Fruit fly (Drosophila melanogaster) whole organism, embryonic: Measurements from ENCODE around the gene CG13315.

Experiments used
- Aef1 ChIP-seq: fragments of 200-800 bp; sonication (Bioruptor generic); IDR thresholded peaks from 3 replicates; pipeline ENCODE4 v1.3.6; 2022; ENCODE audit warnings: missing biosample characterization, missing genetic modification characterization
- Awh ChIP-seq: fragments of 200-800 bp; sonication (Bioruptor generic); IDR thresholded peaks from 2 replicates; pipeline ENCODE4, ENCODE4 v1.3.6; 2022; ENCODE audit warnings: missing biosample characterization, missing genetic modification characterization
- CG10654 ChIP-seq: fragments of 200-800 bp; sonication (Bioruptor generic); optimal IDR thresholded peaks from 2 replicates; lab custom pipeline; 2016; ENCODE audit warnings: missing biosample characterization, missing genetic modification characterization
- CG11398 ChIP-seq: fragments of 200-800 bp; sonication (Bioruptor generic); optimal IDR thresholded peaks from 2 replicates; lab custom pipeline; 2016; ENCODE audit warnings: missing biosample characterization, missing genetic modification characterization
- CG13775 ChIP-seq: fragments of 200-800 bp; sonication (Bioruptor generic); optimal IDR thresholded peaks from 3 replicates; lab custom pipeline; 2017; ENCODE audit warnings: missing biosample characterization, mild to moderate bottlenecking, missing genetic modification characterization
- CG14441 ChIP-seq: fragments of 200-800 bp; sonication (Bioruptor generic); IDR thresholded peaks from 2 replicates; pipeline ENCODE4 v1.3.6; 2022; ENCODE audit warnings: missing biosample characterization, missing genetic modification characterization
- CG1529 ChIP-seq: fragments of 200-800 bp; sonication (Bioruptor generic); optimal IDR thresholded peaks from 3 replicates; lab custom pipeline; 2018; ENCODE audit warnings: missing biosample characterization, missing genetic modification characterization
- CG17186 ChIP-seq: fragments of 200-800 bp; sonication (Bioruptor generic); optimal IDR thresholded peaks from 3 replicates; lab custom pipeline; 2017; ENCODE audit warnings: missing biosample characterization, missing genetic modification reagents, missing genetic modification characterization
- CG2116 ChIP-seq: fragments of 200-800 bp; sonication (Bioruptor generic); optimal IDR thresholded peaks from 3 replicates; lab custom pipeline; 2018; ENCODE audit warnings: missing biosample characterization, mild to moderate bottlenecking, missing genetic modification characterization
- CG2202 ChIP-seq: fragments of 200-800 bp; sonication (Bioruptor generic); optimal IDR thresholded peaks from 2 replicates; lab custom pipeline; 2018; ENCODE audit warnings: missing biosample characterization, mild to moderate bottlenecking, missing genetic modification characterization
- CG3726 ChIP-seq: fragments of 200-800 bp; sonication (Bioruptor generic); IDR thresholded peaks from 3 replicates; pipeline ENCODE4, ENCODE4 v1.3.6; 2022; ENCODE audit warnings: missing biosample characterization, missing genetic modification characterization
- CG4404 ChIP-seq: fragments of 200-800 bp; sonication (Bioruptor generic); IDR thresholded peaks from 2 replicates; pipeline ENCODE4 v1.3.6; 2022; ENCODE audit warnings: missing biosample characterization, missing genetic modification characterization
- CG5180 ChIP-seq: fragments of 200-800 bp; sonication (Bioruptor generic); optimal IDR thresholded peaks from 3 replicates; lab custom pipeline; 2017; ENCODE audit warnings: missing biosample characterization, missing genetic modification characterization, mild to moderate bottlenecking, moderate library complexity, missing genetic modification reagents
- CG5245 ChIP-seq: fragments of 200-800 bp; sonication (Bioruptor generic); optimal IDR thresholded peaks from 3 replicates; lab custom pipeline; 2016; ENCODE audit warnings: missing biosample characterization, missing genetic modification characterization
- CG7357 ChIP-seq: fragments of 200-800 bp; sonication (Bioruptor generic); IDR thresholded peaks from 3 replicates; pipeline ENCODE4 v1.3.6; 2022; ENCODE audit warnings: missing biosample characterization, missing genetic modification characterization
- CG8089 ChIP-seq: fragments of 200-800 bp; sonication (Bioruptor generic); optimal IDR thresholded peaks from 3 replicates; lab custom pipeline; 2016; ENCODE audit warnings: missing biosample characterization, missing genetic modification characterization
- CG8765 ChIP-seq: fragments of 200-800 bp; sonication (Bioruptor generic); IDR thresholded peaks from 2 replicates; pipeline ENCODE4 v1.3.6; 2022; ENCODE audit warnings: missing biosample characterization, missing genetic modification characterization
- CG8944 ChIP-seq: fragments of 200-800 bp; sonication (Bioruptor generic); optimal IDR thresholded peaks from 3 replicates; lab custom pipeline; 2016; ENCODE audit warnings: missing biosample characterization, missing genetic modification characterization
- CG9932 ChIP-seq: fragments of 200-800 bp; sonication (Bioruptor generic); IDR thresholded peaks from 2 replicates; pipeline ENCODE4 v1.3.6; 2022; ENCODE audit warnings: missing biosample characterization, missing genetic modification characterization
- D19A ChIP-seq: fragments of 200-800 bp; optimal IDR thresholded peaks from 3 replicates; lab custom pipeline; 2019; ENCODE audit warnings: missing biosample characterization, mild to moderate bottlenecking, missing genetic modification characterization, moderate library complexity
- Drgx ChIP-seq: fragments of 200-800 bp; sonication (Bioruptor generic); IDR thresholded peaks from 2 replicates; pipeline ENCODE4 v1.3.6; 2022; ENCODE audit warnings: missing biosample characterization, missing genetic modification characterization
- E2f2 ChIP-seq: fragments of 200-800 bp; sonication (Bioruptor generic); IDR thresholded peaks from 2 replicates; pipeline ENCODE4 v1.3.6; 2022; ENCODE audit warnings: missing biosample characterization, missing genetic modification characterization
- Eip74EF ChIP-seq, 2 experiments: fragments of 200-800 bp in 1 of 2; fragments of >200 bp in 1 of 2; sonication (Bioruptor generic) in 1 of 2; optimal IDR thresholded peaks; 2 replicates each; lab custom pipeline; 2017 to 2019; ENCODE audit warnings: missing biosample characterization in 2 of 2, missing genetic modification characterization in 2 of 2, mild to moderate bottlenecking in 1 of 2, moderate library complexity in 1 of 2
- Ets65A ChIP-seq: fragments of 200-800 bp; sonication (Bioruptor generic); peaks from one replicate; lab custom pipeline; 2016; ENCODE audit warnings: missing biosample characterization, missing genetic modification characterization
- HHEX ChIP-seq: fragments of 200-800 bp; sonication (Bioruptor generic); optimal IDR thresholded peaks from 3 replicates; lab custom pipeline; 2017; ENCODE audit warnings: missing biosample characterization, mild to moderate bottlenecking, missing genetic modification characterization, missing genetic modification reagents
- Med ChIP-seq: fragments of 200-800 bp; sonication (Bioruptor generic); peaks from one replicate; lab custom pipeline; 2016; ENCODE audit warnings: missing biosample characterization, missing genetic modification characterization, mild to moderate bottlenecking, inconsistent platforms, moderate library complexity
- Side ChIP-seq: fragments of 200-800 bp; sonication (Bioruptor generic); optimal IDR thresholded peaks from 2 replicates; lab custom pipeline; 2016; ENCODE audit warnings: missing biosample characterization, missing genetic modification characterization
- Sry-δ ChIP-seq: fragments of 200-800 bp; sonication (Bioruptor generic); optimal IDR thresholded peaks from 2 replicates; lab custom pipeline; 2016; ENCODE audit warnings: missing biosample characterization, missing genetic modification characterization
- Usf ChIP-seq: fragments of 200-800 bp; sonication (Bioruptor generic); optimal IDR thresholded peaks from 2 replicates; lab custom pipeline; 2017; ENCODE audit warnings: missing genotype, missing biosample characterization, missing genetic modification characterization
- ato ChIP-seq: fragments of 200-800 bp; sonication (Bioruptor generic); IDR thresholded peaks from 2 replicates; pipeline ENCODE4 v1.3.6; 2022; ENCODE audit warnings: missing biosample characterization, missing genetic modification characterization; ENCODE audit not compliant: partially characterized antibody
- az2 ChIP-seq: fragments of 200-800 bp; sonication (Bioruptor generic); optimal IDR thresholded peaks from 3 replicates; lab custom pipeline; 2016; ENCODE audit warnings: missing biosample characterization, missing genetic modification characterization
- cg ChIP-seq: fragments of 200-800 bp; sonication (Bioruptor generic); optimal IDR thresholded peaks from 3 replicates; lab custom pipeline; 2019; ENCODE audit warnings: missing biosample characterization, mild to moderate bottlenecking, missing genetic modification characterization, moderate library complexity
- chm ChIP-seq: fragments of 200-800 bp; sonication (Bioruptor generic); IDR thresholded peaks from 2 replicates; pipeline ENCODE4 v1.3.6; 2022; ENCODE audit warnings: missing biosample characterization, missing genetic modification characterization
- corto ChIP-seq: fragments of 200-800 bp; sonication (Bioruptor generic); optimal IDR thresholded peaks from 2 replicates; lab custom pipeline; 2016; ENCODE audit warnings: missing biosample characterization, mild to moderate bottlenecking, missing genetic modification characterization, moderate library complexity
- cwo ChIP-seq: fragments of 200-800 bp; sonication (Bioruptor generic); optimal IDR thresholded peaks from 3 replicates; lab custom pipeline; 2017; ENCODE audit warnings: missing biosample characterization, missing genetic modification characterization, mild to moderate bottlenecking, moderate library complexity, missing genetic modification reagents
- dmrt99B ChIP-seq: fragments of 200-800 bp; sonication (Bioruptor generic); optimal IDR thresholded peaks from 2 replicates; lab custom pipeline; 2018; ENCODE audit warnings: missing biosample characterization, mild to moderate bottlenecking, missing genetic modification characterization, moderate library complexity
- eve ChIP-seq, 2 experiments: fragments of >200 bp; optimal IDR thresholded peaks; 2 replicates each; lab custom pipeline; 2017; ENCODE audit warnings: missing biosample characterization in 2 of 2, missing genetic modification characterization in 2 of 2
- grau ChIP-seq: fragments of 200-800 bp; optimal IDR thresholded peaks from 3 replicates; lab custom pipeline; 2019; ENCODE audit warnings: missing biosample characterization, mild to moderate bottlenecking, missing genetic modification characterization, moderate library complexity
- hkb ChIP-seq, 2 experiments: fragments of 200-800 bp in 1 of 2; fragments of >200 bp in 1 of 2; sonication (Bioruptor generic) in 1 of 2; IDR thresholded peaks in 1 of 2; optimal IDR thresholded peaks in 1 of 2; 2 replicates each; pipeline versions ENCODE4 v1.3.6 to Lab custom; 2017 to 2022; ENCODE audit warnings: missing biosample characterization in 1 of 2, missing genetic modification characterization in 1 of 2
- odd ChIP-seq: fragments of 200-800 bp; sonication (Bioruptor generic); optimal IDR thresholded peaks from 2 replicates; lab custom pipeline; 2017; ENCODE audit warnings: missing biosample characterization, mild to moderate bottlenecking, missing genetic modification characterization
- p53 ChIP-seq: fragments of 200-800 bp; sonication (Bioruptor generic); optimal IDR thresholded peaks from 2 replicates; lab custom pipeline; 2016; ENCODE audit warnings: missing biosample characterization, missing genetic modification characterization
- pfk ChIP-seq: fragments of 200-800 bp; sonication (Bioruptor generic); optimal IDR thresholded peaks from 2 replicates; lab custom pipeline; 2018; ENCODE audit warnings: missing biosample characterization, mild to moderate bottlenecking, missing genetic modification characterization, moderate library complexity
- pros ChIP-seq: fragments of 200-800 bp; sonication (Bioruptor generic); optimal IDR thresholded peaks from 3 replicates; lab custom pipeline; 2019; ENCODE audit warnings: missing biosample characterization, mild to moderate bottlenecking, missing genetic modification characterization, moderate library complexity
- schlank ChIP-seq: fragments of 200-800 bp; sonication (Bioruptor generic); optimal IDR thresholded peaks from 2 replicates; lab custom pipeline; 2018; ENCODE audit warnings: missing biosample characterization, mild to moderate bottlenecking, missing genetic modification characterization
- slou ChIP-seq: fragments of 200-800 bp; sonication (Bioruptor generic); optimal IDR thresholded peaks from 3 replicates; lab custom pipeline; 2016; ENCODE audit warnings: missing biosample characterization, missing genetic modification characterization
- stwl ChIP-seq: fragments of 200-800 bp; sonication (Bioruptor generic); optimal IDR thresholded peaks from 3 replicates; lab custom pipeline; 2018; ENCODE audit warnings: missing biosample characterization, mild to moderate bottlenecking, missing genetic modification characterization, moderate library complexity
- trh ChIP-seq: fragments of 200-800 bp; sonication (Bioruptor generic); optimal IDR thresholded peaks from 2 replicates; lab custom pipeline; 2016; ENCODE audit warnings: missing biosample characterization, missing genetic modification characterization
- vfl ChIP-seq: fragments of 200-800 bp; sonication (Bioruptor generic); optimal IDR thresholded peaks from 2 replicates; lab custom pipeline; 2016; ENCODE audit warnings: missing biosample characterization, missing genetic modification characterization
- zfh1 ChIP-seq: fragments of 200-800 bp; sonication (Bioruptor generic); IDR thresholded peaks from 3 replicates; pipeline ENCODE4 v1.3.6; 2022; ENCODE audit warnings: missing biosample characterization, missing genetic modification characterization

Gene CG13315

DNA sequence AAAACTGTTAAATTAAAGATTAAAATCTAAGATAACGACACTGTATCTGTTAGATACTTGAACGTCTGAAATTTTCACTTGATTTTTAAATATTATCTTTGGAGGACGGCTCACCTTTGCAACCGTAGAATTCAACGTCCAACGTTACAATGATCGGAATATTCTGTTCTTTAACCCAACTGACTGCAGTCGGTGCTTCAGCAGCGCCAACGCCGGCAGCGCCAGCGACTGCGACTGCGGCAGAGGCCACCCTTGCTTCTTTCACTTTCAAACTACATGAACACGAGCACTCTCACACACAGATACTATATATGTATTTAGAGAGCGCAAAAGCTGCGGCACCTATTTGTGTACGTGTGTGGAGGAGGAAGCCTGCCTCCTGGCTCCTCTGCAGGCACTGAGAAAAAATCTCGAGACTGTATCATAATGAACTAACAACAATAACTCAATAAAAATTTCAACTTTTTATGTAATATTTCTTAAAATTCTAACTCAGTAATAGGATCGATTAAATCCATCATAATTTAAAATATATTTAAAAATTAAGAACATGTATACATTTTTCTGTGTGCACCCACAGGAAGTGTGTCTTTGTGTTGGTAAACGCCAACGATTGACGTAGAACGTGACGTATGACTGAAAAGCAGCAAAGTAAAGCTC, 39.1 kb upstream of the CG13315 start (continued):
- TF ChIP-seq vfl (GFP tag; lab: Kevin White, UChicago), result peak; percentile 54
- TF ChIP-seq CG2202, result peak; percentile 76
- TF ChIP-seq pros (GFP tag; lab: Kevin White, UChicago), result peak; percentile 11
- TF ChIP-seq p53 (GFP tag; lab: Kevin White, UChicago), result no peak
- TF ChIP-seq CG11398 (GFP tag; lab: Kevin White, UChicago), result peak; percentile 6
- TF ChIP-seq Ets65A, result peak; percentile 93
- TF ChIP-seq D19A (tag; lab: Kevin White, UChicago), result peak; percentile 87
- no peak for TF ChIP-seq ato (GFP tag; lab: Robert Waterston, UW)
- TF ChIP-seq CG10654 (GFP tag; lab: Kevin White, UChicago), result peak; percentile 88
- TF ChIP-seq CG8089 (GFP tag; lab: Kevin White, UChicago), result no peak
- TF ChIP-seq CG7357 (GFP tag; lab: Robert Waterston, UW), result peak; percentile 79
- TF ChIP-seq corto, result peak; percentile 96
- peak; percentile 97 for TF ChIP-seq Drgx (GFP tag; lab: Robert Waterston, UW)
- peak; percentile 11 for TF ChIP-seq Side (GFP tag; lab: Kevin White, UChicago)
- peak; percentile 90 for TF ChIP-seq cwo
- TF ChIP-seq chm (GFP tag; lab: Robert Waterston, UW), result peak; percentile 65; the same call in 1 of the 2 replicates
- TF ChIP-seq cg (GFP tag; lab: Kevin White, UChicago), result peak; percentile 80
- TF ChIP-seq CG17186 (GFP tag; lab: Kevin White, UChicago), result peak; percentile 36
- TF ChIP-seq grau, result peak; percentile 94
- TF ChIP-seq HHEX (GFP tag; lab: Kevin White, UChicago), result peak; percentile 90
- TF ChIP-seq CG4404 (GFP tag; lab: Robert Waterston, UW), result peak; percentile 79
- TF ChIP-seq CG9932 (GFP tag; lab: Robert Waterston, UW), result peak; percentile 94
- TF ChIP-seq schlank (tag; lab: Kevin White, UChicago), result peak; percentile 65
- peak; percentile 79 for TF ChIP-seq CG14441 (GFP tag; lab: Robert Waterston, UW)
- peak; percentile 83 for TF ChIP-seq CG5245
- TF ChIP-seq eve (GFP tag; optimal IDR thresholded peaks at IDR 0.05; lab: Kevin White, UChicago), result peak in 1 of 2 experiments; percentile 92
- TF ChIP-seq CG13775, result peak; percentile 88
- TF ChIP-seq CG8944 (GFP tag; lab: Kevin White, UChicago), result peak; percentile 51
- TF ChIP-seq stwl, result no peak
- TF ChIP-seq E2f2 (GFP tag; lab: Robert Waterston, UW), result peak; percentile 70
- TF ChIP-seq dmrt99B (tag; lab: Kevin White, UChicago), result peak; percentile 92
- no peak for TF ChIP-seq hkb (optimal IDR thresholded peaks at IDR 0.05; lab: Kevin White, UChicago)
- TF ChIP-seq hkb (GFP tag; IDR thresholded peaks at IDR 0.05; lab: Robert Waterston, UW), result peak; percentile 88
- peak; percentile 2 for TF ChIP-seq pfk (GFP tag; lab: Kevin White, UChicago)
- peak; percentile 86 for TF ChIP-seq zfh1
- TF ChIP-seq CG8765, result peak; percentile 72
- TF ChIP-seq CG5180, result peak; percentile 71
- TF ChIP-seq trh (GFP tag; lab: Kevin White, UChicago), result peak; percentile 42
- TF ChIP-seq odd (GFP tag; lab: Kevin White, UChicago), result peak; percentile 86
- peak; percentile 90 for TF ChIP-seq Med (GFP tag; lab: Kevin White, UChicago)
- peak; percentile 85 for TF ChIP-seq Aef1 (GFP tag; lab: Robert Waterston, UW)
- TF ChIP-seq Sry-δ, result peak; percentile 3
- TF ChIP-seq CG3726 (GFP tag; lab: Robert Waterston, UW), result peak; percentile 59; the same call in 1 of the 3 replicates
- TF ChIP-seq Awh (GFP tag; lab: Robert Waterston, UW), result peak; percentile 84
- peak; percentile 87 for TF ChIP-seq az2 (GFP tag; lab: Kevin White, UChicago)
- TF ChIP-seq Usf (GFP tag; lab: Kevin White, UChicago), result peak; percentile 80
- TF ChIP-seq slou (GFP tag; lab: Kevin White, UChicago), result peak; percentile 83
- TF ChIP-seq Eip74EF (GFP tag; optimal IDR thresholded peaks at IDR 0.05; lab: Kevin White, UChicago), result peak in 1 of 2 experiments; percentile 91
- TF ChIP-seq CG2116 (GFP tag; lab: Kevin White, UChicago), result peak; percentile 48
- TF ChIP-seq CG1529 (GFP tag; lab: Kevin White, UChicago), result peak; percentile 81
